Worm (Caenorhabditis elegans) whole organism, midembryonic: ENCODE results near the gene F17C8.3.

Experiments used
- T22C8.4 ChIP-seq: fragments of 200-800 bp; sonication (Bioruptor generic); IDR thresholded peaks from 2 replicates; pipeline ENCODE4 v1.3.6; 2022; ENCODE audit warnings: missing genetic modification characterization, missing compliant biosample characterization
- cog-1 ChIP-seq: sonication (generic microtip); optimal IDR thresholded peaks from 2 replicates; lab custom pipeline; 2016; ENCODE audit warnings: missing genetic modification characterization, missing compliant biosample characterization
- flt-1 ChIP-seq: fragments of 200-800 bp; sonication (Bioruptor generic); IDR thresholded peaks from 2 replicates; pipeline ENCODE4 v1.3.6; 2022; ENCODE audit warnings: missing genetic modification characterization, missing compliant biosample characterization
- ref-1 ChIP-seq: fragments of 200-800 bp; sonication (Bioruptor generic); conservative IDR thresholded peaks from 2 replicates; pipeline ENCODE4 v1.3.6; 2022; ENCODE audit warnings: missing genetic modification reagents, missing genetic modification characterization, missing compliant biosample characterization
- tab-1 ChIP-seq: fragments of 200-800 bp; sonication (Bioruptor generic); IDR thresholded peaks from 2 replicates; pipeline ENCODE4 v1.3.6; 2022; ENCODE audit warnings: missing genetic modification characterization, missing compliant biosample characterization
- ztf-23 ChIP-seq: fragments of 200-800 bp; sonication (Bioruptor generic); IDR thresholded peaks from 2 replicates; pipeline ENCODE4 v1.3.6; 2022; ENCODE audit warnings: missing genetic modification reagents, missing genetic modification characterization, missing compliant biosample characterization

DNA sequence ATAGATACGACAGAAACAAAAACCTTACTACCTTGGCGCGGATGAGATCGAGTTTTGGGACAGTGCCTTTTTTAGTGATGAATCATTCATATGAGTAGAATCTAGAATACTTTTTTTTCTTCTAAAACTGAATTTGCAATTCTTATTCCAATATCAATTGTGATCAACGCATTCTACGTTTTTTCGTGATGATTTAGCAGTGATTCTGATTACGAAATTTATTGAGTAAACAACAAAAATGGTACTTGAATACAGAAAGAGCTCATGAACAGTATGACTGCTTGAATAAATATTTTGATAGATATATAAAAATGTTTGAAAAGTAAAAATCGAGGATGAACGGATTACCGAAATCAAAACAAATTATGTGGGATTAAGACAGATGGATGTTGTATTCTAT is 16.6 kb upstream of the F17C8.3 start, which contains the start of gene him-18:
- TF ChIP-seq flt-1 (no peak), T22C8.4 (GFP tag; lab: Robert Waterston, UW) (no peak), ref-1 (GFP tag; lab: Robert Waterston, UW) (no peak), tab-1 (GFP tag; lab: Robert Waterston, UW) (no peak), cog-1 (tag; lab: Kevin White, UChicago) (no peak), ztf-23 (no peak)
